Fruit fly (Drosophila melanogaster) whole organism, embryonic: Measurements from ENCODE around the gene CG12116.

Experiments
- Bgb ChIP-seq: fragments of 200-800 bp; sonication (Bioruptor generic); IDR thresholded peaks from 2 replicates; pipeline ENCODE4 v1.3.6; 2022; ENCODE audit warnings: missing biosample characterization, missing genetic modification characterization; ENCODE audit not compliant: partially characterized antibody
- CG11398 ChIP-seq: fragments of 200-800 bp; sonication (Bioruptor generic); optimal IDR thresholded peaks from 2 replicates; lab custom pipeline; 2016; ENCODE audit warnings: missing biosample characterization, missing genetic modification characterization
- CG13894 ChIP-seq: fragments of 200-800 bp; sonication (Bioruptor generic); optimal IDR thresholded peaks from 3 replicates; lab custom pipeline; 2018; ENCODE audit warnings: missing biosample characterization, mild to moderate bottlenecking, missing genetic modification characterization, moderate library complexity
- CG14965 ChIP-seq: fragments of 200-800 bp; sonication (Bioruptor generic); optimal IDR thresholded peaks from 2 replicates; lab custom pipeline; 2016; ENCODE audit warnings: missing biosample characterization, missing genetic modification characterization, borderline replicate concordance
- CG17361 ChIP-seq: fragments of 200-800 bp; sonication (Bioruptor generic); IDR thresholded peaks from 3 replicates; pipeline ENCODE4 v1.3.6; 2022; ENCODE audit warnings: missing biosample characterization, missing genetic modification characterization
- CG31365 ChIP-seq: fragments of 200-800 bp; sonication (Bioruptor generic); optimal IDR thresholded peaks from 2 replicates; lab custom pipeline; 2018; ENCODE audit warnings: missing biosample characterization, mild to moderate bottlenecking, missing genetic modification characterization
- CG3995 ChIP-seq: fragments of 200-800 bp; sonication (Bioruptor generic); optimal IDR thresholded peaks from 3 replicates; lab custom pipeline; 2016; ENCODE audit warnings: missing biosample characterization, missing genetic modification characterization
- CG5953 ChIP-seq: fragments of 200-800 bp; sonication (Bioruptor generic); IDR thresholded peaks from 2 replicates; pipeline ENCODE4 v1.3.6; 2022; ENCODE audit warnings: missing biosample characterization, missing genetic modification characterization
- CG6765 ChIP-seq: fragments of 200-800 bp; sonication (Bioruptor generic); optimal IDR thresholded peaks from 3 replicates; lab custom pipeline; 2017; ENCODE audit warnings: missing biosample characterization, mild to moderate bottlenecking, missing genetic modification characterization
- CG7556 ChIP-seq: fragments of 200-800 bp; sonication (Bioruptor generic); optimal IDR thresholded peaks from 2 replicates; lab custom pipeline; 2017; ENCODE audit warnings: missing biosample characterization, mild to moderate bottlenecking, missing genetic modification characterization
- CG7839 ChIP-seq: fragments of 200-800 bp; sonication (Bioruptor generic); optimal IDR thresholded peaks from 3 replicates; lab custom pipeline; 2018; ENCODE audit warnings: missing biosample characterization, mild to moderate bottlenecking, missing genetic modification characterization, moderate library complexity
- CG8281 ChIP-seq: fragments of 200-800 bp; sonication (Bioruptor generic); optimal IDR thresholded peaks from 2 replicates; lab custom pipeline; 2018; ENCODE audit warnings: missing biosample characterization, mild to moderate bottlenecking, missing genetic modification characterization, moderate library complexity
- CG8290 ChIP-seq, 3 experiments: fragments of 200-800 bp; sonication (Bioruptor generic); optimal IDR thresholded peaks; 2 replicates each; lab custom pipeline; 2016 to 2019; ENCODE audit warnings: missing biosample characterization in 3 of 3, missing genetic modification characterization in 3 of 3, mild to moderate bottlenecking in 2 of 3, moderate library complexity in 1 of 3
- CG9876 ChIP-seq: fragments of 200-800 bp; sonication (Bioruptor generic); optimal IDR thresholded peaks from 2 replicates; lab custom pipeline; 2016; ENCODE audit warnings: missing biosample characterization, missing genetic modification characterization
- CTCF ChIP-seq: fragments of 200-800 bp; sonication (Bioruptor generic); optimal IDR thresholded peaks from 2 replicates; lab custom pipeline; 2017; ENCODE audit warnings: missing biosample characterization, mild to moderate bottlenecking, missing genetic modification characterization, moderate library complexity
- Camta ChIP-seq: fragments of 200-800 bp; sonication (Bioruptor generic); optimal IDR thresholded peaks from 2 replicates; lab custom pipeline; 2016; ENCODE audit warnings: missing biosample characterization, missing genetic modification characterization
- CkIIα-i1 ChIP-seq: fragments of 200-800 bp; sonication (Bioruptor generic); IDR thresholded peaks from 2 replicates; pipeline ENCODE4 v1.3.6; 2022; ENCODE audit warnings: missing biosample characterization, missing genetic modification characterization
- Hmx ChIP-seq: fragments of 200-800 bp; sonication (Bioruptor generic); optimal IDR thresholded peaks from 2 replicates; lab custom pipeline; 2016; ENCODE audit warnings: missing biosample characterization, missing genetic modification characterization
- Jarid2 ChIP-seq: fragments of 200-800 bp; sonication (Bioruptor generic); optimal IDR thresholded peaks from 3 replicates; lab custom pipeline; 2017; ENCODE audit warnings: mild to moderate bottlenecking, missing biosample characterization, missing genetic modification reagents, missing genetic modification characterization
- Kr ChIP-seq: fragments of 200-800 bp; sonication (Bioruptor generic); optimal IDR thresholded peaks from 2 replicates; lab custom pipeline; 2017; ENCODE audit warnings: missing biosample characterization, mild to moderate bottlenecking, missing genetic modification characterization
- Opbp ChIP-seq: fragments of 200-800 bp; sonication (Bioruptor generic); IDR thresholded peaks from 3 replicates; pipeline ENCODE4 v1.3.6; 2022; ENCODE audit warnings: missing biosample characterization, missing genetic modification characterization; ENCODE audit not compliant: partially characterized antibody
- Sox100B ChIP-seq: fragments of 200-800 bp; sonication (Bioruptor generic); optimal IDR thresholded peaks from 3 replicates; lab custom pipeline; 2018; ENCODE audit warnings: missing biosample characterization, mild to moderate bottlenecking, missing genetic modification characterization
- al ChIP-seq: fragments of 200-800 bp; sonication (Bioruptor generic); IDR thresholded peaks from 2 replicates; pipeline ENCODE4 v1.3.6; 2022; ENCODE audit warnings: missing biosample characterization, missing genetic modification characterization
- bowl ChIP-seq: fragments of 200-800 bp; sonication (Bioruptor generic); IDR thresholded peaks from 2 replicates; pipeline ENCODE4 v1.3.6; 2022; ENCODE audit warnings: missing biosample characterization, missing genetic modification characterization
- corto ChIP-seq: fragments of 200-800 bp; sonication (Bioruptor generic); optimal IDR thresholded peaks from 2 replicates; lab custom pipeline; 2016; ENCODE audit warnings: missing biosample characterization, mild to moderate bottlenecking, missing genetic modification characterization, moderate library complexity
- crol ChIP-seq: fragments of 200-800 bp; sonication (Bioruptor generic); IDR thresholded peaks from 2 replicates; pipeline ENCODE4 v1.3.6; 2022; ENCODE audit warnings: missing biosample characterization, missing genetic modification characterization
- crp ChIP-seq, 2 experiments: fragments of 200-800 bp; sonication (Bioruptor generic); optimal IDR thresholded peaks; 2 replicates in 1 of 2; 3 replicates in 1 of 2; lab custom pipeline; 2017; ENCODE audit warnings: missing biosample characterization in 2 of 2, missing genetic modification characterization in 2 of 2, mild to moderate bottlenecking in 1 of 2, moderate library complexity in 1 of 2
- dm ChIP-seq: fragments of 200-800 bp; sonication (Bioruptor generic); optimal IDR thresholded peaks from 3 replicates; lab custom pipeline; 2016; ENCODE audit warnings: missing biosample characterization, missing genetic modification characterization
- ems ChIP-seq: fragments of 200-800 bp; sonication (Bioruptor generic); optimal IDR thresholded peaks from 3 replicates; lab custom pipeline; 2016; ENCODE audit warnings: missing biosample characterization, missing genetic modification characterization
- fd64A ChIP-seq: fragments of 200-800 bp; sonication (Bioruptor generic); optimal IDR thresholded peaks from 3 replicates; lab custom pipeline; 2018; ENCODE audit warnings: missing biosample characterization, mild to moderate bottlenecking, missing genetic modification characterization
- fu2 ChIP-seq: fragments of 200-800 bp; sonication (Bioruptor generic); optimal IDR thresholded peaks from 2 replicates; lab custom pipeline; 2016; ENCODE audit warnings: missing biosample characterization, missing genetic modification characterization
- gce ChIP-seq: fragments of 200-800 bp; sonication (Bioruptor generic); IDR thresholded peaks from 3 replicates; pipeline ENCODE4 v1.3.6; 2022; ENCODE audit warnings: missing biosample characterization, missing genetic modification characterization
- ham ChIP-seq: fragments of 200-800 bp; sonication (Bioruptor generic); IDR thresholded peaks from 2 replicates; pipeline ENCODE4 v1.3.6; 2022; ENCODE audit warnings: missing biosample characterization, missing genetic modification characterization
- insv ChIP-seq, 2 experiments: fragments of 200-800 bp; sonication (Bioruptor generic); optimal IDR thresholded peaks; 3 replicates each; lab custom pipeline; 2016 to 2018; ENCODE audit warnings: missing biosample characterization in 2 of 2, missing genetic modification characterization in 2 of 2
- inv ChIP-seq: fragments of 200-800 bp; sonication (Bioruptor generic); IDR thresholded peaks from 2 replicates; pipeline ENCODE4 v1.3.6; 2022; ENCODE audit warnings: missing biosample characterization, missing genetic modification characterization; ENCODE audit not compliant: partially characterized antibody
- jigr1 ChIP-seq: fragments of 200-800 bp; sonication (Bioruptor generic); IDR thresholded peaks from 3 replicates; pipeline ENCODE4 v1.3.6; 2022; ENCODE audit warnings: missing biosample characterization, missing genetic modification characterization
- jumu ChIP-seq: fragments of 200-800 bp; sonication (Bioruptor generic); optimal IDR thresholded peaks from 3 replicates; lab custom pipeline; 2016; ENCODE audit warnings: missing biosample characterization, missing genetic modification characterization
- nmo ChIP-seq: fragments of 200-800 bp; sonication (Bioruptor generic); optimal IDR thresholded peaks from 2 replicates; lab custom pipeline; 2018; ENCODE audit warnings: missing biosample characterization, mild to moderate bottlenecking, missing genetic modification characterization, moderate library complexity
- onecut ChIP-seq: fragments of 200-800 bp; sonication (Bioruptor generic); IDR thresholded peaks from 2 replicates; pipeline ENCODE4 v1.3.6; 2022; ENCODE audit warnings: missing biosample characterization, missing genetic modification characterization
- pfk ChIP-seq: fragments of 200-800 bp; sonication (Bioruptor generic); optimal IDR thresholded peaks from 2 replicates; lab custom pipeline; 2018; ENCODE audit warnings: missing biosample characterization, mild to moderate bottlenecking, missing genetic modification characterization, moderate library complexity
- prd ChIP-seq, 3 experiments: fragments of >200 bp in 2 of 3; fragments of 200-800 bp in 1 of 3; sonication (Bioruptor generic) in 1 of 3; optimal IDR thresholded peaks in 2 of 3; IDR thresholded peaks in 1 of 3; 2 replicates in 2 of 3; 3 replicates in 1 of 3; pipeline versions ENCODE4 v1.3.6 to Lab custom; 2017 to 2022; ENCODE audit warnings: missing biosample characterization in 1 of 3, missing genetic modification characterization in 1 of 3
- pros ChIP-seq: fragments of 200-800 bp; sonication (Bioruptor generic); optimal IDR thresholded peaks from 3 replicates; lab custom pipeline; 2019; ENCODE audit warnings: missing biosample characterization, mild to moderate bottlenecking, missing genetic modification characterization, moderate library complexity
- repo ChIP-seq: fragments of 200-800 bp; sonication (Bioruptor generic); optimal IDR thresholded peaks from 2 replicates; lab custom pipeline; 2016; ENCODE audit warnings: missing biosample characterization, missing genetic modification characterization
- rib ChIP-seq: fragments of 200-800 bp; sonication (Bioruptor generic); IDR thresholded peaks from 2 replicates; pipeline ENCODE4 v1.3.6; 2022; ENCODE audit warnings: missing biosample characterization, missing genetic modification characterization
- sisA ChIP-seq: fragments of 200-800 bp; sonication (Bioruptor generic); IDR thresholded peaks from 2 replicates; pipeline ENCODE4 v1.3.6; 2022; ENCODE audit warnings: missing biosample characterization, missing genetic modification characterization
- sna ChIP-seq: fragments of 200-800 bp; sonication (Bioruptor generic); IDR thresholded peaks from 2 replicates; pipeline ENCODE4 v1.3.6; 2022; ENCODE audit warnings: missing biosample characterization, missing genetic modification characterization; ENCODE audit not compliant: partially characterized antibody
- stwl ChIP-seq: fragments of 200-800 bp; sonication (Bioruptor generic); optimal IDR thresholded peaks from 3 replicates; lab custom pipeline; 2018; ENCODE audit warnings: missing biosample characterization, mild to moderate bottlenecking, missing genetic modification characterization, moderate library complexity
- tna ChIP-seq: fragments of 200-800 bp; sonication (Bioruptor generic); IDR thresholded peaks from 2 replicates; pipeline ENCODE4 v1.3.6; 2022; ENCODE audit warnings: missing biosample characterization, missing genetic modification characterization; ENCODE audit not compliant: partially characterized antibody
- vfl ChIP-seq: fragments of 200-800 bp; sonication (Bioruptor generic); optimal IDR thresholded peaks from 2 replicates; lab custom pipeline; 2016; ENCODE audit warnings: missing biosample characterization, missing genetic modification characterization

Gene CG12116

DNA sequence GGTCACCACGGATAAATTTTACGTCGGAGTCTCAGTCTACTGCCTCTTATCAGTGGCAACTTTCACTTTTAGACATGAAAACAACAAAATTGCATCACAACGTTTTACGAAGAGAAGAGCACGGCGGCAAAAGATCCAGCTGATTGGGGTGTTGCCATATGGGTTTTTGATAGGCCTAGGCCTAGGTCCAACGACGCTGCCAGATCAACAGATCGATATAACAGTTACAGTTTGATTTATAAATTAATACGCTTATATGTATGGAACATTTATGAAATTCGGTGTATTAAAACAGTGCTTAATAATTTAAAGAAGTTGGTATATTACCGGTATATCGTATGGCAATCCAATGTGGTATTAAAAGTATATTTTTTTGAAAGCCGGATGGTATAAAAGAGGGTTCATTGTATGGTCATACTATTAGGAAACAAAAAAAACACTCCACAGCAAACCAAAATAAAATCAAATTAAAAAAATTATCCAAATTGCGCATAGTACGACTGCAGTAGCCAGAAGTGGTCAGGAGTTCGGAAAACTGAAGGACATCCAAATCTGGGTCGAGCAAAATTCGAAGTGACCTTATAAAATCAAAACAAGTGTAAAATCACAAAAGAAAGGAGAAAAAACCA, 32.0 kb downstream of the CG12116 start, which contains the start of gene CG1440 (continued):
- peak; percentile 43 for TF ChIP-seq nmo
- TF ChIP-seq bowl (GFP tag; lab: Robert Waterston, UW) = no peak
- no peak for TF ChIP-seq CTCF
- TF ChIP-seq CG8290 (GFP tag; optimal IDR thresholded peaks at IDR 0.05; lab: Kevin White, UChicago) = no peak
- no peak for TF ChIP-seq CG8290 (tag; optimal IDR thresholded peaks at IDR 0.05; lab: Kevin White, UChicago)
- no peak for TF ChIP-seq inv
- TF ChIP-seq Sox100B = no peak
- peak; percentile 20 for TF ChIP-seq jumu (GFP tag; lab: Kevin White, UChicago)
- TF ChIP-seq rib = no peak
- peak; percentile 43; the same call in 2 of the 3 replicates for TF ChIP-seq CG17361 (GFP tag; lab: Robert Waterston, UW)
- no peak for TF ChIP-seq crol
- no peak for TF ChIP-seq CG14965
- no peak for TF ChIP-seq CG11398 (GFP tag; lab: Kevin White, UChicago)
- TF ChIP-seq stwl (tag; lab: Kevin White, UChicago) = peak; percentile 39
- TF ChIP-seq Kr (GFP tag; lab: Kevin White, UChicago) = no peak
- TF ChIP-seq ems (GFP tag; lab: Kevin White, UChicago) = no peak
- no peak for TF ChIP-seq CG5953
- TF ChIP-seq insv (GFP tag; optimal IDR thresholded peaks at IDR 0.05; lab: Kevin White, UChicago) = peak in 1 of 2 experiments; percentile 21
- TF ChIP-seq crp (GFP tag; optimal IDR thresholded peaks at IDR 0.05; lab: Kevin White, UChicago) = peak; percentile 19 to 92
- TF ChIP-seq CkIIα-i1 = no peak
- TF ChIP-seq gce = no peak
- 0 out of 3 replicates have a peak, but pooled peaks have one; percentile 15 for TF ChIP-seq Opbp (GFP tag; lab: Robert Waterston, UW)
- TF ChIP-seq prd (optimal IDR thresholded peaks at IDR 0.05; lab: Kevin White, UChicago) = no peak
- 0 out of 3 replicates have a peak, but pooled peaks have one; percentile 29 for TF ChIP-seq prd (GFP tag; IDR thresholded peaks at IDR 0.05; lab: Robert Waterston, UW)
- no peak for TF ChIP-seq al (GFP tag; lab: Robert Waterston, UW)
- no peak for TF ChIP-seq fd64A
- no peak for TF ChIP-seq ham
- no peak for TF ChIP-seq Camta (GFP tag; lab: Kevin White, UChicago)
- no peak for TF ChIP-seq CG7556 (GFP tag; lab: Kevin White, UChicago)
- TF ChIP-seq CG13894 (tag; lab: Kevin White, UChicago) = no peak
- no peak for TF ChIP-seq vfl (GFP tag; lab: Kevin White, UChicago)
- TF ChIP-seq dm (GFP tag; lab: Kevin White, UChicago) = peak; percentile 32
- TF ChIP-seq tna (GFP tag; lab: Robert Waterston, UW) = no peak
- TF ChIP-seq corto (GFP tag; lab: Kevin White, UChicago) = no peak
- TF ChIP-seq onecut (GFP tag; lab: Robert Waterston, UW) = no peak; the same call in 1 of the 2 replicates
- TF ChIP-seq pros = no peak
- TF ChIP-seq CG8281 (tag; lab: Kevin White, UChicago) = no peak
- no peak for TF ChIP-seq CG7839 (tag; lab: Kevin White, UChicago)
- no peak for TF ChIP-seq Bgb (GFP tag; lab: Robert Waterston, UW)
- no peak for TF ChIP-seq sisA (GFP tag; lab: Robert Waterston, UW)
- TF ChIP-seq repo = no peak
- TF ChIP-seq Hmx (GFP tag; lab: Kevin White, UChicago) = no peak
- no peak for TF ChIP-seq CG9876 (GFP tag; lab: Kevin White, UChicago)
- TF ChIP-seq CG6765 (GFP tag; lab: Kevin White, UChicago) = peak; percentile 48
- no peak for TF ChIP-seq Jarid2
- no peak for TF ChIP-seq sna (GFP tag; lab: Robert Waterston, UW)
- no peak for TF ChIP-seq jigr1 (GFP tag; lab: Robert Waterston, UW)
- TF ChIP-seq CG31365 = no peak
- no peak for TF ChIP-seq pfk (GFP tag; lab: Kevin White, UChicago)
- TF ChIP-seq fu2 = peak; percentile 11
- no peak for TF ChIP-seq CG3995 (GFP tag; lab: Kevin White, UChicago)
